Worm (Caenorhabditis elegans) whole organism, mixed stage, embryonic: ENCODE results near the gene T12G3.11.

Source experiments
- M03D4.4 ChIP-seq: sonication (generic microtip); optimal IDR thresholded peaks from 2 replicates; lab custom pipeline; 2017; ENCODE audit warnings: mild to moderate bottlenecking, missing genetic modification characterization, missing compliant biosample characterization
- bed-3 ChIP-seq: fragments of 200-800 bp; sonication (Bioruptor generic); optimal IDR thresholded peaks from 3 replicates; lab custom pipeline; 2018; ENCODE audit warnings: mild to moderate bottlenecking, missing genetic modification characterization, moderate library complexity, missing compliant biosample characterization
- blmp-1 ChIP-seq: fragments of 150-350 bp; optimal IDR thresholded peaks from 2 replicates; lab custom pipeline; 2014; ENCODE audit warnings: missing biosample characterization, missing genetic modification characterization
- ceh-39 ChIP-seq: fragments of 150-350 bp; optimal IDR thresholded peaks from 2 replicates; lab custom pipeline; 2014; ENCODE audit warnings: missing biosample characterization, missing genetic modification characterization
- ceh-83 ChIP-seq: fragments of 200-800 bp; sonication (Bioruptor generic); optimal IDR thresholded peaks from 2 replicates; lab custom pipeline; 2018; ENCODE audit warnings: mild to moderate bottlenecking, missing genetic modification characterization, missing compliant biosample characterization
- elt-1 ChIP-seq: sonication (generic microtip); optimal IDR thresholded peaks from 2 replicates; lab custom pipeline; 2017; ENCODE audit warnings: missing genetic modification characterization, mild to moderate bottlenecking, missing compliant biosample characterization, antibody characterized with exemption, moderate library complexity, borderline replicate concordance; ENCODE audit not compliant: insufficient read depth
- elt-3 ChIP-seq: fragments of 150-350 bp; optimal IDR thresholded peaks from 2 replicates; lab custom pipeline; 2014; ENCODE audit warnings: missing biosample characterization, missing genetic modification characterization
- ham-2 ChIP-seq: fragments of 200-800 bp; sonication (Bioruptor generic); optimal IDR thresholded peaks from 2 replicates; lab custom pipeline; 2018; ENCODE audit warnings: mild to moderate bottlenecking, missing genetic modification characterization, missing compliant biosample characterization
- lin-13 ChIP-seq: fragments of 150-350 bp; optimal IDR thresholded peaks from 2 replicates; lab custom pipeline; 2014; ENCODE audit warnings: missing biosample characterization, missing genetic modification characterization
- lin-32 ChIP-seq: fragments of 200-800 bp; sonication (Bioruptor generic); optimal IDR thresholded peaks from 2 replicates; lab custom pipeline; 2018; ENCODE audit warnings: mild to moderate bottlenecking, missing genetic modification characterization, missing compliant biosample characterization
- lsy-2 ChIP-seq: fragments of 150-350 bp; optimal IDR thresholded peaks from 2 replicates; lab custom pipeline; 2014; ENCODE audit warnings: missing biosample characterization, missing genetic modification characterization
- mab-5 ChIP-seq: fragments of 150-350 bp; optimal IDR thresholded peaks from 2 replicates; lab custom pipeline; 2014; ENCODE audit warnings: missing biosample characterization, missing genetic modification characterization
- mep-1 ChIP-seq: fragments of 150-350 bp; optimal IDR thresholded peaks from 2 replicates; lab custom pipeline; 2017; ENCODE audit warnings: missing biosample characterization, missing genetic modification reagents, missing genetic modification characterization, inconsistent platforms
- mls-2 ChIP-seq: sonication (generic microtip); optimal IDR thresholded peaks from 2 replicates; lab custom pipeline; 2016; ENCODE audit warnings: mild to moderate bottlenecking, missing genetic modification characterization, moderate library complexity, missing compliant biosample characterization
- nhr-12 ChIP-seq: fragments of 150-350 bp; optimal IDR thresholded peaks from 2 replicates; lab custom pipeline; 2014; ENCODE audit warnings: missing biosample characterization, missing genetic modification characterization
- nhr-2 ChIP-seq: fragments of 150-350 bp; optimal IDR thresholded peaks from 2 replicates; lab custom pipeline; 2014; ENCODE audit warnings: missing biosample characterization, missing genetic modification characterization
- nhr-76 ChIP-seq: sonication (generic microtip); optimal IDR thresholded peaks from 2 replicates; lab custom pipeline; 2017; ENCODE audit warnings: missing biosample characterization, missing genetic modification characterization
- pha-4 ChIP-seq: fragments of 150-350 bp; optimal IDR thresholded peaks from 2 replicates; lab custom pipeline; 2018; ENCODE audit warnings: missing biosample characterization, missing genetic modification reagents, missing genetic modification characterization
- sem-2 ChIP-seq: fragments of 200-800 bp; sonication (Bioruptor generic); optimal IDR thresholded peaks from 2 replicates; lab custom pipeline; 2018; ENCODE audit warnings: mild to moderate bottlenecking, missing genetic modification characterization, missing compliant biosample characterization
- sptf-1 ChIP-seq: sonication (generic microtip); optimal IDR thresholded peaks from 2 replicates; lab custom pipeline; 2017; ENCODE audit warnings: mild to moderate bottlenecking, missing genetic modification characterization, moderate library complexity, missing compliant biosample characterization
- tbx-8 ChIP-seq: fragments of 200-800 bp; sonication (Bioruptor generic); optimal IDR thresholded peaks from 2 replicates; lab custom pipeline; 2018; ENCODE audit warnings: mild to moderate bottlenecking, missing genetic modification characterization, moderate library complexity, missing compliant biosample characterization
- unc-120 ChIP-seq: sonication (generic microtip); optimal IDR thresholded peaks from 2 replicates; lab custom pipeline; 2017; ENCODE audit warnings: missing genetic modification characterization, missing compliant biosample characterization; ENCODE audit not compliant: poor library complexity, severe bottlenecking
- unc-39 ChIP-seq: fragments of 150-350 bp; optimal IDR thresholded peaks from 2 replicates; lab custom pipeline; 2014; ENCODE audit warnings: missing biosample characterization, missing genetic modification characterization
- unc-62 ChIP-seq: fragments of 150-350 bp; optimal IDR thresholded peaks from 2 replicates; lab custom pipeline; 2014; ENCODE audit warnings: missing biosample characterization, missing genetic modification reagents, missing genetic modification characterization
- zip-8 ChIP-seq: fragments of 150-350 bp; optimal IDR thresholded peaks from 2 replicates; lab custom pipeline; 2014; ENCODE audit warnings: missing biosample characterization, missing genetic modification characterization

Gene T12G3.11

ce11 chrIV:12047552-12048347 lies 18.2 kb upstream of the T12G3.11 start, which contains the start of gene T12G3.4:
Gene T12G3.4 (plus strand): TSS chrIV:12048256.
- TF ChIP-seq pha-4 (tag; lab: Kevin White, UChicago) (peak; percentile 57), ceh-39 (no peak)

ce11 chrIV:12046524-12047203 lies 17.1 kb upstream of the T12G3.11 start, which contains the start of gene T12G3.2:
Gene T12G3.2 (minus strand): TSS chrIV:12046967.
- TF ChIP-seq pha-4 (tag; lab: Kevin White, UChicago) (no peak), nhr-2 (tag; lab: Kevin White, UChicago) (no peak), elt-3 (tag; lab: Kevin White, UChicago) (peak; percentile 19)

ce11 chrIV:12044844-12045738 lies 15.5 kb upstream of the T12G3.11 start:
- TF ChIP-seq elt-1 (tag; lab: Kevin White, UChicago) (peak; percentile 42), nhr-12 (no peak), zip-8 (tag; lab: Kevin White, UChicago) (peak; percentile 84)
- TF ChIP-seq, all 35 proteins: peak for 2

ce11 chrIV:12043054-12043453 lies 13.5 kb upstream of the T12G3.11 start:
- no peak for TF ChIP-seq mab-5

- TF ChIP-seq mls-2 (tag; lab: Kevin White, UChicago) (no peak), nhr-12 (no peak), nhr-76 (tag; lab: Kevin White, UChicago) (no peak), unc-120 (tag; lab: Kevin White, UChicago) (no peak), ceh-39 (no peak), mep-1 (tag; lab: Kevin White, UChicago) (no peak), elt-1 (tag; lab: Kevin White, UChicago) (no peak), bed-3 (no peak), lsy-2 (tag; lab: Kevin White, UChicago) (no peak), sptf-1 (tag; lab: Kevin White, UChicago) (no peak), unc-62 (GFP tag; lab: Kevin White, UChicago) (no peak), lin-32 (GFP tag; lab: Kevin White, UChicago) (no peak), ceh-83 (no peak), M03D4.4 (tag; lab: Kevin White, UChicago) (no peak)
Observed at ce11 chrIV:12040431-12040830, 10.9 kb upstream of the T12G3.11 start.

- TF ChIP-seq tbx-8 (no peak), zip-8 (tag; lab: Kevin White, UChicago) (no peak), lin-13 (tag; lab: Kevin White, UChicago) (no peak), lin-32 (GFP tag; lab: Kevin White, UChicago) (no peak), sptf-1 (tag; lab: Kevin White, UChicago) (no peak), ceh-39 (no peak), unc-62 (GFP tag; lab: Kevin White, UChicago) (no peak), mls-2 (tag; lab: Kevin White, UChicago) (no peak)
Observed at ce11 chrIV:12036924-12037323, 7.4 kb upstream of the T12G3.11 start.

ce11 chrIV:12035422-12035821 lies 5.8 kb upstream of the T12G3.11 start:
- TF ChIP-seq nhr-2 (tag; lab: Kevin White, UChicago) (no peak), bed-3 (no peak), sem-2 (no peak), ham-2 (GFP tag; lab: Kevin White, UChicago) (no peak), zip-8 (tag; lab: Kevin White, UChicago) (no peak), nhr-76 (tag; lab: Kevin White, UChicago) (no peak), nhr-12 (no peak), blmp-1 (tag; lab: Kevin White, UChicago) (no peak), lin-32 (GFP tag; lab: Kevin White, UChicago) (no peak), unc-39 (tag; lab: Kevin White, UChicago) (no peak)
